Worm (Caenorhabditis elegans) whole organism, mixed stage, embryonic: ENCODE measurements around the gene rgs-4.

Source experiments
- blmp-1 ChIP-seq: fragments of 150-350 bp; optimal IDR thresholded peaks from 2 replicates; lab custom pipeline; 2014; ENCODE audit warnings: missing biosample characterization, missing genetic modification characterization
- ceh-43 ChIP-seq: fragments of 200-800 bp; sonication (Bioruptor generic); optimal IDR thresholded peaks from 2 replicates; lab custom pipeline; 2018; ENCODE audit warnings: mild to moderate bottlenecking, missing genetic modification characterization, moderate library complexity, missing compliant biosample characterization
- cnd-1 ChIP-seq: fragments of 200-800 bp; sonication (Bioruptor generic); optimal IDR thresholded peaks from 2 replicates; lab custom pipeline; 2018; ENCODE audit warnings: mild to moderate bottlenecking, missing genetic modification characterization, missing compliant biosample characterization
- drap-1 ChIP-seq: fragments of 200-800 bp; sonication (Bioruptor generic); optimal IDR thresholded peaks from 3 replicates; lab custom pipeline; 2018; ENCODE audit warnings: mild to moderate bottlenecking, missing genetic modification characterization, missing compliant biosample characterization
- elt-3 ChIP-seq: fragments of 150-350 bp; optimal IDR thresholded peaks from 2 replicates; lab custom pipeline; 2014; ENCODE audit warnings: missing biosample characterization, missing genetic modification characterization
- flh-1 ChIP-seq: fragments of 200-800 bp; sonication (Bioruptor generic); optimal IDR thresholded peaks from 2 replicates; lab custom pipeline; 2018; ENCODE audit warnings: mild to moderate bottlenecking, missing genetic modification characterization, moderate library complexity, missing compliant biosample characterization
- ham-2 ChIP-seq: fragments of 200-800 bp; sonication (Bioruptor generic); optimal IDR thresholded peaks from 2 replicates; lab custom pipeline; 2018; ENCODE audit warnings: mild to moderate bottlenecking, missing genetic modification characterization, missing compliant biosample characterization
- lin-32 ChIP-seq: fragments of 200-800 bp; sonication (Bioruptor generic); optimal IDR thresholded peaks from 2 replicates; lab custom pipeline; 2018; ENCODE audit warnings: mild to moderate bottlenecking, missing genetic modification characterization, missing compliant biosample characterization
- nhr-2 ChIP-seq: fragments of 150-350 bp; optimal IDR thresholded peaks from 2 replicates; lab custom pipeline; 2014; ENCODE audit warnings: missing biosample characterization, missing genetic modification characterization
- nhr-237 ChIP-seq: fragments of 150-350 bp; optimal IDR thresholded peaks from 2 replicates; lab custom pipeline; 2014; ENCODE audit warnings: missing biosample characterization, missing genetic modification characterization
- nhr-76 ChIP-seq: sonication (generic microtip); optimal IDR thresholded peaks from 2 replicates; lab custom pipeline; 2017; ENCODE audit warnings: missing biosample characterization, missing genetic modification characterization
- snpc-4 ChIP-seq: fragments of 150-350 bp; optimal IDR thresholded peaks from 2 replicates; lab custom pipeline; 2014; ENCODE audit warnings: missing biosample characterization, missing genetic modification characterization
- unc-39 ChIP-seq: fragments of 150-350 bp; optimal IDR thresholded peaks from 2 replicates; lab custom pipeline; 2014; ENCODE audit warnings: missing biosample characterization, missing genetic modification characterization
- unc-62 ChIP-seq: fragments of 150-350 bp; optimal IDR thresholded peaks from 2 replicates; lab custom pipeline; 2014; ENCODE audit warnings: missing biosample characterization, missing genetic modification reagents, missing genetic modification characterization
- zip-8 ChIP-seq: fragments of 150-350 bp; optimal IDR thresholded peaks from 2 replicates; lab custom pipeline; 2014; ENCODE audit warnings: missing biosample characterization, missing genetic modification characterization

rgs-4 gene

ce11 chrII:12715757-12716350 is 61.3 kb downstream of the rgs-4 start:
- TF ChIP-seq drap-1 (GFP tag; lab: Kevin White, UChicago) (no peak), elt-3 (tag; lab: Kevin White, UChicago) (no peak), nhr-2 (no peak), nhr-76 (no peak), flh-1 (GFP tag; lab: Kevin White, UChicago) (no peak), unc-39 (no peak), lin-32 (GFP tag; lab: Kevin White, UChicago) (no peak), blmp-1 (no peak), ceh-43 (no peak), nhr-237 (no peak), unc-62 (GFP tag; lab: Kevin White, UChicago) (no peak), cnd-1 (tag; lab: Kevin White, UChicago) (no peak), zip-8 (tag; lab: Kevin White, UChicago) (no peak), snpc-4 (no peak), ham-2 (GFP tag; lab: Kevin White, UChicago) (no peak)
